Worm (Caenorhabditis elegans) whole organism, midembryonic: ENCODE results near the gene alh-1.

Source experiments
- T22C8.4 ChIP-seq: fragments of 200-800 bp; sonication (Bioruptor generic); IDR thresholded peaks from 2 replicates; pipeline ENCODE4 v1.3.6; 2022; ENCODE audit warnings: missing genetic modification characterization, missing compliant biosample characterization
- cog-1 ChIP-seq: sonication (generic microtip); optimal IDR thresholded peaks from 2 replicates; lab custom pipeline; 2016; ENCODE audit warnings: missing genetic modification characterization, missing compliant biosample characterization
- flt-1 ChIP-seq: fragments of 200-800 bp; sonication (Bioruptor generic); IDR thresholded peaks from 2 replicates; pipeline ENCODE4 v1.3.6; 2022; ENCODE audit warnings: missing genetic modification characterization, missing compliant biosample characterization
- klf-2 ChIP-seq: fragments of 200-800 bp; sonication (Bioruptor generic); conservative IDR thresholded peaks from 2 replicates; pipeline ENCODE4 v1.3.6; 2022; ENCODE audit warnings: missing genetic modification reagents, missing genetic modification characterization, missing compliant biosample characterization
- med-1 ChIP-seq: sonication (generic microtip); optimal IDR thresholded peaks from 2 replicates; lab custom pipeline; 2017; ENCODE audit warnings: missing genetic modification characterization, mild to moderate bottlenecking, missing compliant biosample characterization, antibody characterized with exemption, missing genetic modification reagents; ENCODE audit not compliant: insufficient read depth
- ref-1 ChIP-seq: fragments of 200-800 bp; sonication (Bioruptor generic); conservative IDR thresholded peaks from 2 replicates; pipeline ENCODE4 v1.3.6; 2022; ENCODE audit warnings: missing genetic modification reagents, missing genetic modification characterization, missing compliant biosample characterization
- tab-1 ChIP-seq: fragments of 200-800 bp; sonication (Bioruptor generic); IDR thresholded peaks from 2 replicates; pipeline ENCODE4 v1.3.6; 2022; ENCODE audit warnings: missing genetic modification characterization, missing compliant biosample characterization
- ztf-23 ChIP-seq: fragments of 200-800 bp; sonication (Bioruptor generic); IDR thresholded peaks from 2 replicates; pipeline ENCODE4 v1.3.6; 2022; ENCODE audit warnings: missing genetic modification reagents, missing genetic modification characterization, missing compliant biosample characterization
- ztf-29 ChIP-seq: fragments of 200-800 bp; sonication (Bioruptor generic); IDR thresholded peaks from 2 replicates; pipeline ENCODE4 v1.3.6; 2022; ENCODE audit warnings: missing genetic modification reagents, missing genetic modification characterization, missing compliant biosample characterization

alh-1 gene

DNA sequence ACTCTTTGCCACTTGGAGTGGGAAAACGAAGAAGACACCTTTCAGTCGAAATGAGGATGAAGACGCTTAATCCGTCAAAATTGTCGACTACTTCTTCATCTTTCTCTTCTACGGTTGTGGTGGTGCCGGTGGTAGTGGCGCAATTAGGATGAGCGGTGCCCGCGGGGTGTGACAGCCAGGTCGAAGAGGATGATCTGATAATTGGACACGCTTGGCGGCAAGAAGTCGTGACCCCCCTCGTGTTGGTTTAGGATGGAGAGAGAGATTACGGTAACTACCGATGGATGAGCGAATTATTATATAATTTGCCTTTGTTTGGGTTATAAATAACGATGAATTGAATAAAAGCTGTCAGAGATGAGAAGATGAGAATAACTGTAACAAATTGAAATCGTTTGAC lies 49.4 kb downstream of the alh-1 start:
- TF ChIP-seq ztf-23, result no peak
- TF ChIP-seq cog-1 (tag; lab: Kevin White, UChicago), result no peak
- no peak for TF ChIP-seq klf-2 (GFP tag; lab: Robert Waterston, UW)
- no peak for TF ChIP-seq flt-1 (GFP tag; lab: Robert Waterston, UW)
- TF ChIP-seq med-1, result no peak
- no peak for TF ChIP-seq T22C8.4
- no peak for TF ChIP-seq ztf-29 (GFP tag; lab: Robert Waterston, UW)
- no peak for TF ChIP-seq ref-1 (GFP tag; lab: Robert Waterston, UW)
- TF ChIP-seq tab-1 (GFP tag; lab: Robert Waterston, UW), result no peak

DNA sequence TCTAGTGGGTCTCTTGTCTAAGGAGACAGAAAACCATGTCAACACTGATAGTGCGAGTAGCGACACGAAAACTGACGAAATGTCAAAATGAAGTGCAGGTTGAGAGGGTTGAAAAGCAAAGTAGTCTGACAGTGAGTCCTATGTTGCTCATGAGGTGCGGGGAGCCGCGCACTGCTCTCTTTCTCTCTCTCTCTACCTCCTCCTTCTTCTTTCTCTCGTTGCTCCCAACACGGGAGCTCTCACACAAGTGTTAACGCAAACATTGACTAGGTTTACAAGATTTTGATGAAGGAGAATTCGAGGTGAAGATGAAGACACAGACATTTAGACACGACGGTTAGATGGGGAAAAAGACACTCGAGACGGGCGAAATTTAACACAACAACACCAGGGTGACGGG lies 51.7 kb downstream of the alh-1 start:
- no peak for TF ChIP-seq T22C8.4
- TF ChIP-seq cog-1 (tag; lab: Kevin White, UChicago), result no peak
- no peak for TF ChIP-seq med-1
- TF ChIP-seq ztf-29 (GFP tag; lab: Robert Waterston, UW), result no peak
- no peak for TF ChIP-seq tab-1 (GFP tag; lab: Robert Waterston, UW)
- no peak for TF ChIP-seq ref-1 (GFP tag; lab: Robert Waterston, UW)
- TF ChIP-seq flt-1 (GFP tag; lab: Robert Waterston, UW), result no peak
